Fruit fly (Drosophila melanogaster): ENCODE data around the gene Plzf.

Plzf gene

DNA sequence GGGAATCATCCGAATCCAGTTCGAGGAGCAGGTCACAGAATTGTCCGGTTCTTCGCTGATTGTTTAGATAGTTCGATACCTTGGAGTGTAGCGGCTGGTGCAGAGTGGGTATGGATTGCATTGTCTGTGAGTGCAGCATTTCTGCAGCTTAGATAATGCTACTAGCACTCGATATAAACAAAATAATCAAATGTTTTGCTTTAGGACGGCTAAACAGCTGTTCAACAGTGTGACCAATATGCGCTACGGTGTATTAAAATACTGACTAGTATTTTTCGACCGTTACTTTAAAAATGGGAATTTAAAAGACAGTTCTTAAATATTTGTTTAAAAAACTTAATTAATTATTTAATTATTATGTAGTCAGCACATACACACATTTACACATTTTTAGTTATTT lies at the start of gene Plzf:
Gene Plzf, minus strand, starts transcription at position 196 of the 400 bp plus-strand sequence.
- no peak for TF ChIP-seq D1 (tag; optimal IDR thresholded peaks at IDR 0.05)
- no peak for TF ChIP-seq gl (tag; optimal IDR thresholded peaks at IDR 0.05)
- TF ChIP-seq CG13204 (GFP tag; optimal IDR thresholded peaks at IDR 0.05): no peak
- TF ChIP-seq CG32121 (GFP tag; IDR thresholded peaks at IDR 0.05): no peak
- no peak for TF ChIP-seq CG34367 (tag; optimal IDR thresholded peaks at IDR 0.05)

DNA sequence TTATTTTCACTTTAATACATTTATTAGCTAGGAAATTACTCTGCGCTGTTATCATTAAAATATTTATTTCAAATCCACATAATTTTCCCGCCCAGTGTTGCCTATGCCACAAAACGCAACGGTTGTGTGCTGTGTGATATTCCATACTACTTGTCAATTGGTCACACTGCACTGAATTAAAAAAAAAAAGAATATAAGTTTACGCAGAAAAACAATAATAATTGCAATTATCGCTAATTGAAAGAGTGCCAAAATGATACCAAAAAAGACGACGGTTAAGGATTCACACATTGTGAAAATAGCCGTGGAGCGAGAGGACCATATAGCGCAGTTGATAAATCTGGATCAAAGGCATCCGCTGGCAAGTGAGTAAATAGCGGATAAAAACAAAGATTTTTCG lies 49.0 kb upstream of the Plzf start, which contains the start of gene Ced-12:
Gene Ced-12, plus strand, starts transcription at position 141 of the 400 bp plus-strand sequence.
- TF ChIP-seq CG9948 (tag; optimal IDR thresholded peaks at IDR 0.05) (no peak), rn (GFP tag; IDR thresholded peaks at IDR 0.05) (0 out of 2 replicates have a peak, but pooled peaks have one; percentile 16), CG4496 (GFP tag; IDR thresholded peaks at IDR 0.05) (peak; percentile 52; the same call in 1 of the 3 replicates), Snoo (tag; optimal IDR thresholded peaks at IDR 0.05) (no peak)

DNA sequence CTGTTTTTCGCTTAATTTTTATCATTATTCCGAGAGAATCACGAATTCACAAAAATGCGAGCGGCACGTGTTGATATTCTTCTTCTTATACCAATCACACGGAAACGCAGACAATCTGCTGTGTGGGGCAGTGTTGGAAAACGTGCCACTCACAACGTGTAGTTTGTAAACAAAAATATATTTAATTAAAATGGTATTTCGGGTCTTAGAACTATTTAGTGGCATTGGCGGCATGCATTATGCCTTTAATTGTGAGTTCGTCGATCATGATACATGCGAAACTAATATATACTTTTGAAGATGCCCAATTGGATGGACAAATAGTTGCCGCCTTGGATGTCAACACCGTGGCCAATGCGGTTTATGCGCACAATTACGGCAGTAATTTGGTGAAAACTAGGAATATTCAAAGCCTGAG lies 47.7 kb upstream of the Plzf start, which contains the start of the genes CG6712 and Mt2:
Gene CG6712, minus strand, starts transcription at position 116 of the 418 bp plus-strand sequence.
Gene Mt2, plus strand, starts transcription at position 130 of the 418 bp plus-strand sequence.
- TF ChIP-seq rn (GFP tag; IDR thresholded peaks at IDR 0.05) (no peak), Pif1B (GFP tag; optimal IDR thresholded peaks at IDR 0.05) (no peak), Ets98B (GFP tag; IDR thresholded peaks at IDR 0.05) (no peak), CG8159 (tag; optimal IDR thresholded peaks at IDR 0.05) (no peak), Pif1A (GFP tag; optimal IDR thresholded peaks at IDR 0.05) (no peak), CG32121 (GFP tag; IDR thresholded peaks at IDR 0.05) (no peak)

DNA sequence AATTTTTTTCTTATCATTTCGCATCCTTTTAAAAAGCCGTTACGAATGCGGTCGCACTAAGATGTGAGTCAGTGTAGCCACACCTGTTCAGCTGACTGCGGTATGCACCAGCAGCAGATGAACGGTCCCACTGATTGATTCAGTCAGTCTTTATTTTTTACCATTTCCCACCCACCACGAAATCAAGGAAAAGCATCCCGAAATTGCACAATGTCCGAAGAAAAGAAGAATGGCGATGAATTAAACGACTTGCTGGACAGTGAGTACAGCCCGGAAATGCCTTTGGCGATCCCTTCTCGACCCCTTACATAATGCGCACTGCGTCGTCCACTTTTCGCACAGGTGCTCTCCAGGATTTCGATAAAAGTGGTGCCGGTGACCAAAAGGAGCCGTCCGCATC lies 44.9 kb upstream of the Plzf start:
- TF ChIP-seq CG8301 (tag; optimal IDR thresholded peaks at IDR 0.05): no peak
- TF ChIP-seq CG14655 (GFP tag; optimal IDR thresholded peaks at IDR 0.05): no peak
- TF ChIP-seq EcR (GFP tag; optimal IDR thresholded peaks at IDR 0.05): no peak
- no peak for TF ChIP-seq CG10348 (GFP tag; IDR thresholded peaks at IDR 0.05)
- TF ChIP-seq CG8159 (tag; optimal IDR thresholded peaks at IDR 0.05): no peak

DNA sequence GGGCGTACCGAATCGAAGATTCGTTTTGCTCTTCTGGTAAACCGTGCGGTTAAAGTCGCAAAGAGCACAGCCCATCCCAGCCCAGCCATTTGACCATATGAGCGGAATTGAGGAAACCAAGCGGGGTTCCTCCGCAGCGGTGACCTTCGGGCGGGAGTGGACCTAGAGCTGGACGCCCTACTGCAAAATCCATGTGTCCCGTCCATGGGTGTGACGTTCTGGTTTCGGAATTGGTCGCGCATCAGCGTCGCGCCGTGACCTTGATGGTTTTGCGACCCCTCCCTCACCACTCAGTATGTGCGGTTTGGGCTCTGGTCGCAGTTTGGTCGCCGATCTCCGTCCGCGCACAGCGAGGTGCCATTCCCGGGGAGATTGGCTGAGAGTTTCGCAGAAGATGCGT lies 44.0 kb upstream of the Plzf start:
- TF ChIP-seq CG10348 (GFP tag; IDR thresholded peaks at IDR 0.05) (no peak), CG15710 (tag; optimal IDR thresholded peaks at IDR 0.05) (no peak), Snoo (tag; optimal IDR thresholded peaks at IDR 0.05) (no peak), CG4496 (GFP tag; IDR thresholded peaks at IDR 0.05) (no peak), CG14655 (GFP tag; optimal IDR thresholded peaks at IDR 0.05) (no peak), fd96Ca (GFP tag; IDR thresholded peaks at IDR 0.05) (no peak), CG32121 (GFP tag; IDR thresholded peaks at IDR 0.05) (no peak), CG8301 (tag; optimal IDR thresholded peaks at IDR 0.05) (no peak), CG12605 (GFP tag; IDR thresholded peaks at IDR 0.05) (no peak), CG9948 (tag; optimal IDR thresholded peaks at IDR 0.05) (no peak), gl (tag; optimal IDR thresholded peaks at IDR 0.05) (no peak)

DNA sequence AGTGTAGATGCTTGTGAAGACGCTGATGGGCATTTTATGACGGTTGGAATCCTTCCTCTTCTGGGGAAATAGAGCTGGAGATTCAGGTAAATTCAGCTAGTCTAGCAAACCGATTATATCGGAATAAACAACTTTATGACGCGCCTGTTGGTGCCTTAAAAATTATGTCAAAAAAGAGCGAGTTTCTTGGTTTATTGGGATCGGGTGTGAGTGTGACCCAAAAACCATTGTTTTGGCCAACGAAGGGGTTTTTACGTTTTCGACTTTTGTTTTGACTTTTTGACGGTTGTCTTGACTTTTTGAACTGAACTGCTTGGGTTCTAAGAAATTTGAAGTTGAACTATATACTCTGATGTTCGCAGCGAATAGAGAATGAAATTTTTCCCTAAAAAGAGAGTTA lies 43.3 kb upstream of the Plzf start:
- TF ChIP-seq CG17806 (tag; optimal IDR thresholded peaks at IDR 0.05): no peak
- TF ChIP-seq CG4496 (GFP tag; IDR thresholded peaks at IDR 0.05): no peak
- no peak for TF ChIP-seq EcR (GFP tag; optimal IDR thresholded peaks at IDR 0.05)
- TF ChIP-seq fd96Ca (GFP tag; IDR thresholded peaks at IDR 0.05): no peak
- no peak for TF ChIP-seq CG12605 (GFP tag; IDR thresholded peaks at IDR 0.05)
- no peak for TF ChIP-seq Ets98B (GFP tag; IDR thresholded peaks at IDR 0.05)
- TF ChIP-seq CG10348 (GFP tag; IDR thresholded peaks at IDR 0.05): no peak
- TF ChIP-seq CG8159 (tag; optimal IDR thresholded peaks at IDR 0.05): no peak
- no peak for TF ChIP-seq CG14655 (GFP tag; optimal IDR thresholded peaks at IDR 0.05)
- TF ChIP-seq Pif1A (GFP tag; optimal IDR thresholded peaks at IDR 0.05): no peak
- TF ChIP-seq gl (tag; optimal IDR thresholded peaks at IDR 0.05): no peak

DNA sequence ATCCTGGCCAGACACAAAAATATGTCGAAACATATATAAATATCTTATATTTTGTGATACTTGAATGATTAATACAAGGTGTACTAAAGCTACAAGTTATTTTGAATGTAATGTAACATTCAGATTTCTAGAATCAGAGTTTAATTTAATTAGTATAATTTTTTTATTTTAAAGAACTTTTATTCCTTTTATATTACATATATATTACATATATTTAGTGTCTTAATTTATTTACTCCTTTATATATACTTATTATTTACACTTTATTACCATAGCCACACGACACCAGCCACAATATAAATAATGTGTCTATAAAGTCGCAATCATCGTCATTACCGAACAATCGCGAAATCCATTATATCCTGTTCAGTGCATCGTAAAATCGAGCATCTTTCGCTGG lies 42.8 kb upstream of the Plzf start, which contains the start of gene Pex19:
Gene Pex19, plus strand, starts transcription at position 301 of the 400 bp plus-strand sequence.
- TF ChIP-seq Pif1B (GFP tag; optimal IDR thresholded peaks at IDR 0.05) (no peak), Pif1A (GFP tag; optimal IDR thresholded peaks at IDR 0.05) (no peak), rn (GFP tag; IDR thresholded peaks at IDR 0.05) (no peak), CG4496 (GFP tag; IDR thresholded peaks at IDR 0.05) (no peak), EcR (GFP tag; optimal IDR thresholded peaks at IDR 0.05) (no peak), CG17806 (tag; optimal IDR thresholded peaks at IDR 0.05) (no peak), CG10348 (GFP tag; IDR thresholded peaks at IDR 0.05) (no peak), Ets98B (GFP tag; IDR thresholded peaks at IDR 0.05) (no peak), CG32121 (GFP tag; IDR thresholded peaks at IDR 0.05) (no peak), Snoo (tag; optimal IDR thresholded peaks at IDR 0.05) (no peak), D1 (tag; optimal IDR thresholded peaks at IDR 0.05) (no peak), CG8159 (tag; optimal IDR thresholded peaks at IDR 0.05) (no peak)

DNA sequence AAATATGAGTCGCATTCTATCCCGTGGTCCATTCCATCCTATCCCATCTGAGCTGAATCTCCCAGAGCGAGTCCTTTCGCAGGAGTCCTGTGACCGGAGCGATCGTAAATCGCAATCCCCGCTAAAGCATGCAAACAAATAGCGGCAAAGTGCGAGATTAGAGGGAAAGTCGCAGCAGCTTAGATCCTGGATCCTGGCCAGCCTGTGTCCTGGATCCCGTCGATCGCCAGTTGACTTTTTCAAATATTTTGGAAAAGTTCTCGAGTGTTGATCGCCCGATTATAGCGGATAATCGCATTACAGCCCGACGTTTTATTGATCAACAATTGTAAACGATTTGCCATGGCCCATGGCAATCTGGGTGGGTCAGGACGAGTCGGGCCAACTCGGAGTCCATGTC lies 40.4 kb upstream of the Plzf start:
- TF ChIP-seq Pif1A (GFP tag; optimal IDR thresholded peaks at IDR 0.05) (no peak), CG34367 (tag; optimal IDR thresholded peaks at IDR 0.05) (no peak), CG14655 (GFP tag; optimal IDR thresholded peaks at IDR 0.05) (no peak)

Data from whole organism, pupa.